Fruit fly (Drosophila melanogaster) whole organism, embryonic: ENCODE measurements around the gene CG14837.

Experiments used
- Adf1 ChIP-seq: fragments of 200-800 bp; sonication (Bioruptor generic); IDR thresholded peaks from 2 replicates; pipeline ENCODE4 v1.3.6; 2022; ENCODE audit warnings: missing biosample characterization, missing genetic modification characterization
- Bteb2 ChIP-seq: fragments of 200-800 bp; sonication (Bioruptor generic); optimal IDR thresholded peaks from 2 replicates; lab custom pipeline; 2016; ENCODE audit warnings: missing biosample characterization, missing genetic modification characterization
- CG10209 ChIP-seq: fragments of 200-800 bp; sonication (Bioruptor generic); optimal IDR thresholded peaks from 3 replicates; lab custom pipeline; 2017; ENCODE audit warnings: missing biosample characterization, mild to moderate bottlenecking, missing genetic modification characterization, missing genetic modification reagents
- CG15011 ChIP-seq: fragments of 200-800 bp; sonication (Bioruptor generic); optimal IDR thresholded peaks from 3 replicates; lab custom pipeline; 2018; ENCODE audit warnings: missing biosample characterization, mild to moderate bottlenecking, missing genetic modification characterization
- CG16813 ChIP-seq: fragments of 200-800 bp; sonication (Bioruptor generic); IDR thresholded peaks from 3 replicates; pipeline ENCODE4 v1.3.6; 2022; ENCODE audit warnings: missing biosample characterization, missing genetic modification characterization; ENCODE audit not compliant: partially characterized antibody
- CG17385 ChIP-seq: fragments of 200-800 bp; sonication (Bioruptor generic); optimal IDR thresholded peaks from 3 replicates; lab custom pipeline; 2018; ENCODE audit warnings: missing biosample characterization, mild to moderate bottlenecking, missing genetic modification characterization
- CG17568 ChIP-seq: fragments of 200-800 bp; sonication (Bioruptor generic); optimal IDR thresholded peaks from 2 replicates; lab custom pipeline; 2018; ENCODE audit warnings: missing biosample characterization, mild to moderate bottlenecking, missing genetic modification characterization, moderate library complexity
- CG18764 ChIP-seq: fragments of 200-800 bp; sonication (Bioruptor generic); optimal IDR thresholded peaks from 3 replicates; lab custom pipeline; 2016; ENCODE audit warnings: missing biosample characterization, missing genetic modification characterization
- CG2199 ChIP-seq: fragments of 200-800 bp; sonication (Bioruptor generic); IDR thresholded peaks from 3 replicates; pipeline ENCODE4 v1.3.6; 2022; ENCODE audit warnings: missing biosample characterization, missing genetic modification characterization
- CG34224 ChIP-seq: fragments of 200-800 bp; sonication (Bioruptor generic); IDR thresholded peaks from 3 replicates; pipeline ENCODE4 v1.3.6; 2022; ENCODE audit warnings: missing biosample characterization, missing genetic modification characterization; ENCODE audit not compliant: partially characterized antibody
- CG3995 ChIP-seq: fragments of 200-800 bp; sonication (Bioruptor generic); optimal IDR thresholded peaks from 3 replicates; lab custom pipeline; 2016; ENCODE audit warnings: missing biosample characterization, missing genetic modification characterization
- CG4820 ChIP-seq: fragments of 200-800 bp; sonication (Bioruptor generic); optimal IDR thresholded peaks from 3 replicates; lab custom pipeline; 2016; ENCODE audit warnings: missing biosample characterization, missing genetic modification characterization
- CG4854 ChIP-seq: fragments of 200-800 bp; sonication (Bioruptor generic); optimal IDR thresholded peaks from 2 replicates; lab custom pipeline; 2016; ENCODE audit warnings: missing biosample characterization, missing genetic modification characterization, inconsistent platforms
- CG5953 ChIP-seq: fragments of 200-800 bp; sonication (Bioruptor generic); IDR thresholded peaks from 2 replicates; pipeline ENCODE4 v1.3.6; 2022; ENCODE audit warnings: missing biosample characterization, missing genetic modification characterization
- CG8281 ChIP-seq: fragments of 200-800 bp; sonication (Bioruptor generic); optimal IDR thresholded peaks from 2 replicates; lab custom pipeline; 2018; ENCODE audit warnings: missing biosample characterization, mild to moderate bottlenecking, missing genetic modification characterization, moderate library complexity
- CG8924 ChIP-seq: fragments of 200-800 bp; optimal IDR thresholded peaks from 3 replicates; lab custom pipeline; 2019; ENCODE audit warnings: missing biosample characterization, mild to moderate bottlenecking, missing genetic modification characterization, moderate library complexity
- D ChIP-seq, 2 experiments: fragments of 200-800 bp in 1 of 2; fragments of >200 bp in 1 of 2; sonication (Bioruptor generic) in 1 of 2; optimal IDR thresholded peaks; 2 replicates in 1 of 2; 3 replicates in 1 of 2; lab custom pipeline; 2017; ENCODE audit warnings: mild to moderate bottlenecking in 1 of 2, missing biosample characterization in 1 of 2, missing genetic modification characterization in 1 of 2, missing genetic modification reagents in 1 of 2
- Dbx ChIP-seq: fragments of 200-800 bp; sonication (Bioruptor generic); IDR thresholded peaks from 3 replicates; pipeline ENCODE4 v1.3.6; 2022; ENCODE audit warnings: missing biosample characterization, missing genetic modification characterization
- Dll ChIP-seq: fragments of 200-800 bp; sonication (Bioruptor generic); IDR thresholded peaks from 4 replicates; pipeline ENCODE4 v1.3.6; 2022; ENCODE audit warnings: missing biosample characterization, missing genetic modification characterization; ENCODE audit not compliant: partially characterized antibody
- Fer1 ChIP-seq: fragments of 200-800 bp; sonication (Bioruptor generic); optimal IDR thresholded peaks from 2 replicates; lab custom pipeline; 2017; ENCODE audit warnings: missing biosample characterization, mild to moderate bottlenecking, missing genetic modification characterization
- Hsf ChIP-seq: fragments of 200-800 bp; sonication (Bioruptor generic); optimal IDR thresholded peaks from 3 replicates; lab custom pipeline; 2016; ENCODE audit warnings: missing biosample characterization, missing genetic modification characterization
- Lpt ChIP-seq: fragments of >200 bp; optimal IDR thresholded peaks from 2 replicates; lab custom pipeline; 2018; ENCODE audit warnings: missing biosample characterization, missing genetic modification characterization
- Med ChIP-seq: fragments of 200-800 bp; sonication (Bioruptor generic); peaks from one replicate; lab custom pipeline; 2016; ENCODE audit warnings: missing biosample characterization, missing genetic modification characterization, mild to moderate bottlenecking, inconsistent platforms, moderate library complexity
- Neu2 ChIP-seq: fragments of 200-800 bp; sonication (Bioruptor generic); optimal IDR thresholded peaks from 3 replicates; lab custom pipeline; 2016; ENCODE audit warnings: missing biosample characterization, missing genetic modification characterization, borderline replicate concordance
- Trl ChIP-seq, 3 experiments: fragments of >200 bp in 2 of 3; fragments of 200-800 bp in 1 of 3; sonication (Bioruptor generic) in 1 of 3; optimal IDR thresholded peaks; 2 replicates in 1 of 3; 3 replicates in 2 of 3; lab custom pipeline; 2016 to 2017; ENCODE audit warnings: missing biosample characterization in 1 of 3, missing genetic modification characterization in 1 of 3
- amos ChIP-seq: fragments of 200-800 bp; sonication (Bioruptor generic); IDR thresholded peaks from 2 replicates; pipeline ENCODE4 v1.3.6; 2022; ENCODE audit warnings: missing biosample characterization, missing genetic modification characterization; ENCODE audit not compliant: partially characterized antibody
- ase ChIP-seq: fragments of 200-800 bp; sonication (Bioruptor generic); IDR thresholded peaks from 3 replicates; pipeline ENCODE4 v1.3.6; 2022; ENCODE audit warnings: missing biosample characterization, missing genetic modification characterization
- bab2 ChIP-seq: fragments of 200-800 bp; sonication (Bioruptor generic); optimal IDR thresholded peaks from 2 replicates; lab custom pipeline; 2016; ENCODE audit warnings: missing biosample characterization, missing genetic modification characterization
- cad ChIP-seq: fragments of >200 bp; optimal IDR thresholded peaks from 2 replicates; lab custom pipeline; 2017; ENCODE audit warnings: missing biosample characterization, missing genetic modification characterization
- chinmo ChIP-seq: fragments of 200-800 bp; sonication (Bioruptor generic); IDR thresholded peaks from 4 replicates; pipeline ENCODE4 v1.3.6; 2022; ENCODE audit warnings: missing biosample characterization, missing genetic modification characterization; ENCODE audit not compliant: partially characterized antibody
- emc ChIP-seq: fragments of 200-800 bp; sonication (Bioruptor generic); optimal IDR thresholded peaks from 2 replicates; lab custom pipeline; 2016; ENCODE audit warnings: missing biosample characterization, missing genetic modification characterization
- fd3F ChIP-seq: fragments of 200-800 bp; sonication (Bioruptor generic); optimal IDR thresholded peaks from 2 replicates; lab custom pipeline; 2018; ENCODE audit warnings: missing biosample characterization, mild to moderate bottlenecking, missing genetic modification characterization, moderate library complexity
- hth ChIP-seq: fragments of >200 bp; optimal IDR thresholded peaks from 2 replicates; lab custom pipeline; 2017; ENCODE audit warnings: inconsistent platforms
- pita ChIP-seq: fragments of 200-800 bp; sonication (Bioruptor generic); optimal IDR thresholded peaks from 2 replicates; lab custom pipeline; 2017; ENCODE audit warnings: missing biosample characterization, mild to moderate bottlenecking, missing genetic modification characterization
- seq ChIP-seq: fragments of 200-800 bp; sonication (Bioruptor generic); IDR thresholded peaks from 2 replicates; pipeline ENCODE4 v1.3.6; 2022; ENCODE audit warnings: missing biosample characterization, missing genetic modification characterization
- sim ChIP-seq: fragments of 200-800 bp; sonication (Bioruptor generic); IDR thresholded peaks from 2 replicates; pipeline ENCODE4 v1.3.6; 2022; ENCODE audit warnings: missing biosample characterization, missing genetic modification characterization
- slbo ChIP-seq: fragments of 200-800 bp; sonication (Bioruptor generic); IDR thresholded peaks from 2 replicates; pipeline ENCODE4 v1.3.6; 2022; ENCODE audit warnings: missing biosample characterization, missing genetic modification characterization
- twi ChIP-seq: fragments of 200-800 bp; optimal IDR thresholded peaks from 2 replicates; lab custom pipeline; 2019; ENCODE audit warnings: missing biosample characterization, mild to moderate bottlenecking, missing genetic modification characterization, moderate library complexity
- unc-4 ChIP-seq: fragments of 200-800 bp; sonication (Bioruptor generic); IDR thresholded peaks from 2 replicates; pipeline ENCODE4 v1.3.6; 2022; ENCODE audit warnings: missing biosample characterization, missing genetic modification characterization; ENCODE audit not compliant: partially characterized antibody
- zfh1 ChIP-seq: fragments of 200-800 bp; sonication (Bioruptor generic); IDR thresholded peaks from 3 replicates; pipeline ENCODE4 v1.3.6; 2022; ENCODE audit warnings: missing biosample characterization, missing genetic modification characterization

CG14837 gene

DNA sequence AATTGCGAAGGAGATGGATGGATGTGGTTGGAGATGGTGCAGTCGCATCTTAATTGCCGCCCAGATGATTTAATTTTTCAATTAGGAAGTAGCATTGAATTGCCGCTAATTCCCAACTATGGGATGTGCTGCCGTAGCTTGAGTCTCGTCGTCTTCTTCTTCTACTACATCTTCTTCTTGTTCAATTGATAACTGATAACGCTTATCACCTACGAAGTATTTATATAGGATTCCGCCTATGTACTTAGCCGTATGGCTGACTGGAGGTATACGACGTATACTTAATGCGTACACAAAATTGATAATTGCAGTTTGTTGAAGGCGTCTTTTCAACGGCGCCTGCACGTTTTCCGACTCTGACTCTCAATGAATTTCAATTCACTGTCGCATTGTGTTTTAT is 39.2 kb downstream of the CG14837 start:
- TF ChIP-seq CG8924 (tag; lab: Kevin White, UChicago) (no peak), CG17385 (GFP tag; lab: Kevin White, UChicago) (peak; percentile 53)

DNA sequence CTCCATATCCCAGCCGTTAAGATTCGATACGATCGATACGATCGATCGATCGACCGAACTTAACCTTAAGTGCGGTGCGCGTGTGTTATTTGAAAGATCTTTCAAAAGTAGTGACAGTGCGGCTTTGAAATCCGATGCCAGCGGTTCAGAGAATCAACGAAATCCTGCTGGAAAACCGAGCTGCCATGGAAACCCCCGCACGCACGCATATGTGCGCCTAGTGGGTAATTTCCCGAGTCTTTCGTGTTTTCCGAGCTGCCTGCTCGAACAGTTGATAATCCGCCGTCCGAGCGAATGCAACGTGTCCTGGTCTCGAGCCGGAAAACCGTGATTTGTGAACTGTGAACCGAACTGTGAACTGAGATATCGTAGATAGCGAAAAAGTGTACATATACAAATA is 40.6 kb downstream of the CG14837 start:
- peak; percentile 30; the same call in 1 of the 3 replicates for TF ChIP-seq CG2199
- TF ChIP-seq twi, result peak; percentile 93
- TF ChIP-seq slbo (GFP tag; lab: Robert Waterston, UW), result 0 out of 2 replicates have a peak, but pooled peaks have one; percentile 11
- TF ChIP-seq CG4854, result no peak
- peak; percentile 58 for TF ChIP-seq CG3995 (GFP tag; lab: Kevin White, UChicago)

DNA sequence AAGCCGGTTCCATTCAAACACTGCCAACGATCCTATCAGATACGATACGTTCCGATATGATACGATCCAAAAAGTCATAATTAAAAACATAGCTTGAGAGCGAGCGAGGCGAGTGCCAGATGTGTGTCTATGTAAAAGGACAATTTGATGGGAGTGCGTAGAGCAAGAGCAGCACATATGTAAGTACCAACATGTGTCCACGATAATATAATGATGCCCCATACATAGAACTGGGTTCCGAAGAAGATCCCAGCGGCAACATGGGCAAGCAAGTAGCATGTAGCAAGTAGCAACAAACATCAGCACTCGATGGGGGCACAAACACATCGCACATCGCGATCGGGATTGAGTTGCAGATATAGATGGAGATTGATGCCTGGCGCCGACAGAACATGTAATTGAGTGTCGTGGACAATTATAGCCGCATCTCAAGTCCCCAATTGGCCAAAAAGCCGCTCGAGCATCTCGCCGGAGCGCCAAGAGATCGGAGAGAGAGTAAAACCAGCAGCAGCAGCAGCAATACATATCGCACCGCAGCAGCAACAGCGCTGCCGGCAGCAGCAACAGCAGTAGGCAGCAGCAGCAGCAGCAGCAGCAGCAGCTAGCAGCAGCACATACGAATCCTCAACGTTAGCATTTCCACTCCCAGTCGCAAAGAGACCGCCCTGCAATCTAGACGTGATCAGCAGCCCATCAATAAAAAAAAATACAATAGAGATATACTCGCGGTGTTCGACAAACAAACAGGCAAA is 41.3 kb downstream of the CG14837 start, which contains the start of gene ltl:
ltl (plus strand) TSS at position 647 of the 752 bp plus-strand sequence.
- no peak for TF ChIP-seq zfh1 (GFP tag; lab: Robert Waterston, UW)
- TF ChIP-seq CG34224 (GFP tag; lab: Robert Waterston, UW), result 0 out of 3 replicates have a peak, but pooled peaks have one; percentile 13
- TF ChIP-seq Med (GFP tag; lab: Kevin White, UChicago), result peak; percentile 57
- peak; percentile 48; the same call in 1 of the 3 replicates for TF ChIP-seq CG2199
- TF ChIP-seq ase (GFP tag; lab: Robert Waterston, UW), result no peak
- TF ChIP-seq CG15011 (GFP tag; lab: Kevin White, UChicago), result no peak
- 0 out of 3 replicates have a peak, but pooled peaks have one; percentile 18 for TF ChIP-seq Dbx (GFP tag; lab: Robert Waterston, UW)
- TF ChIP-seq D (optimal IDR thresholded peaks at IDR 0.05; lab: Kevin White, UChicago), result no peak
- TF ChIP-seq D (GFP tag; optimal IDR thresholded peaks at IDR 0.05; lab: Kevin White, UChicago), result no peak
- peak in 1 of 2 experiments; percentile 46 for TF ChIP-seq Trl (optimal IDR thresholded peaks at IDR 0.05; lab: Kevin White, UChicago)
- TF ChIP-seq Trl (GFP tag; optimal IDR thresholded peaks at IDR 0.05; lab: Kevin White, UChicago), result no peak
- 0 out of 3 replicates have a peak, but pooled peaks have one; percentile 10 for TF ChIP-seq CG16813 (GFP tag; lab: Robert Waterston, UW)
- TF ChIP-seq Adf1 (GFP tag; lab: Robert Waterston, UW), result peak; percentile 82
- no peak for TF ChIP-seq Bteb2 (GFP tag; lab: Kevin White, UChicago)
- peak; percentile 96 for TF ChIP-seq twi
- 0 out of 4 replicates have a peak, but pooled peaks have one; percentile 67 for TF ChIP-seq chinmo

DNA sequence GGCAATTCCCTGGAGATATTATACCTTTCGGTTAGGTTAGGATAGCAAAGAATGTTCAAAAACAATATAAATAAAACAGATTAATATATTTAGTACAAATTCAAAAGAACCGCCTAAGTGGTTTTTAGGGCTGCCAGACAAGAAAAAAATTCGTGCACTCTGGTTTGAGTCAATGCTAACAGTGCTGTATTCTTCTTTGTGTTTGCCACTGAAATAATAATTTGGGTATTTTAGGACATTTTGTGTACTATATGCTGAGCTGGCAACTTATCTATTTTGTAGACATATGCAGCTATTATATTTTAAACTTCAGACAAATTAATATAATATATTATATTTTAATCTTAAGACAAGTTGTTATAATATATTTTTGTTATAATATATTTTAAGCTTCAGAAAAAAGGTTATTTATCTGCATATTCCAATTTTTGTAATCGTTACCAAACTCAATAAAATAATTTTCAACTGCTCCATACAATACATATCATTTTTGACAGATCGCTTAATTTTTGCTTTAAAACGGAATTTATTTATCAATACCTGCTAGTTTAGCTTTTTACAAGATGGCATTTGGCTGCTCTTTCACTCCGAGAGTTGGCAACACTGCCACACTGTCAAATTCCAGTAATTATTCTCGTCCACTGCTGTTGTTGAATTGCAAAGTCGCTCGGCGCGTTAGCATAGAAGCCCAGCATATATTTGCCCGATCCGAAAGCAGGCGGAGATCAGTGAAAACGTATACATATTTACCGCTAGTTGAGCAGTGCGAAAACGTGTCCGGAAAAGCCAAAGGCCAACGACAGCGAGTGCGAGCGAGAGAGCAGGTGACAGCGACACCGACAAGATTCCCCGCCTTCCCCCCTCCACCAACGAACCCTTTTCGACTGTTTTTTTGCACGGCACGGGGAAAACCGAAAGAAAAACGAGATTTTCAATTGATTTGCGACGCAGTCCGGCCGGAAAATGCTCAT is 49.1 kb downstream of the CG14837 start, which contains the start of gene CG7546:
CG7546 (plus strand) TSS at position 573 of the 971 bp plus-strand sequence.
- TF ChIP-seq bab2 (GFP tag; lab: Kevin White, UChicago), result no peak
- TF ChIP-seq chinmo, result no peak
- no peak for TF ChIP-seq unc-4
- no peak for TF ChIP-seq fd3F (GFP tag; lab: Kevin White, UChicago)
- TF ChIP-seq CG18764 (GFP tag; lab: Kevin White, UChicago), result no peak
- no peak for TF ChIP-seq emc (GFP tag; lab: Kevin White, UChicago)
- no peak for TF ChIP-seq hth (lab: Kevin White, UChicago)
- TF ChIP-seq seq (GFP tag; lab: Robert Waterston, UW), result no peak
- no peak for TF ChIP-seq CG4854
- TF ChIP-seq CG10209 (GFP tag; lab: Kevin White, UChicago), result peak; percentile 24
- TF ChIP-seq Dll (GFP tag; lab: Robert Waterston, UW), result 0 out of 4 replicates have a peak, but pooled peaks have one; percentile 30
- TF ChIP-seq sim, result no peak
- TF ChIP-seq cad (GFP tag; lab: Kevin White, UChicago), result no peak
- no peak for TF ChIP-seq Fer1 (GFP tag; lab: Kevin White, UChicago)
- no peak for TF ChIP-seq CG17568 (GFP tag; lab: Kevin White, UChicago)
- no peak for TF ChIP-seq CG5953 (GFP tag; lab: Robert Waterston, UW)
- peak; percentile 68 for TF ChIP-seq pita (GFP tag; lab: Kevin White, UChicago)
- TF ChIP-seq amos, result 0 out of 2 replicates have a peak, but pooled peaks have one; percentile 13
- TF ChIP-seq CG4820 (GFP tag; lab: Kevin White, UChicago), result no peak
- no peak for TF ChIP-seq Lpt
- no peak for TF ChIP-seq Neu2 (GFP tag; lab: Kevin White, UChicago)
- TF ChIP-seq CG8281 (tag; lab: Kevin White, UChicago), result no peak
- peak; percentile 16 for TF ChIP-seq Hsf (GFP tag; lab: Kevin White, UChicago)
